Worm (Caenorhabditis elegans): ENCODE results near the gene Y43F8B.19.

The Y43F8B.19 gene

ce11 chrV:19522551-19523137, 10.5 kb upstream of the Y43F8B.19 start (continued):
- peak; percentile 28 for TF ChIP-seq athp-1 (tag; optimal IDR thresholded peaks at IDR 0.05)
- no peak for TF ChIP-seq hlh-12 (tag; optimal IDR thresholded peaks at IDR 0.05)
- peak; percentile 85 for TF ChIP-seq K12H6.12 (tag; optimal IDR thresholded peaks at IDR 0.05)
- no peak for TF ChIP-seq cebp-2 (GFP tag; IDR thresholded peaks at IDR 0.05)
- peak; percentile 29 for TF ChIP-seq rpc-1 (optimal IDR thresholded peaks at IDR 0.05)
- TF ChIP-seq rpc-1 (tag; optimal IDR thresholded peaks at IDR 0.05): no peak
- no peak for TF ChIP-seq F37B4.10 (GFP tag; IDR thresholded peaks at IDR 0.05)
- TF ChIP-seq lin-54 (GFP tag; optimal IDR thresholded peaks at IDR 0.05): peak; percentile 67
- peak; percentile 45 for TF ChIP-seq ets-4 (GFP tag; optimal IDR thresholded peaks at IDR 0.05)
- no peak for TF ChIP-seq ceh-79 (tag; optimal IDR thresholded peaks at IDR 0.05)
- peak in 1 of 2 experiments; percentile 63 for TF ChIP-seq let-607 (tag; optimal IDR thresholded peaks at IDR 0.05)
- TF ChIP-seq mcd-1 (GFP tag; IDR thresholded peaks at IDR 0.05): peak; percentile 70; the same call in 1 of the 2 replicates
- peak; percentile 50 for TF ChIP-seq F10E7.11 (tag; optimal IDR thresholded peaks at IDR 0.05)
- TF ChIP-seq ztf-26 (tag; optimal IDR thresholded peaks at IDR 0.05): peak; percentile 96
- peak; percentile 78; the same call in 1 of the 2 replicates for TF ChIP-seq B0336.3 (GFP tag; IDR thresholded peaks at IDR 0.05)
- TF ChIP-seq lag-1 (GFP tag; IDR thresholded peaks at IDR 0.05): no peak
- peak; percentile 63 for TF ChIP-seq attf-5 (GFP tag; optimal IDR thresholded peaks at IDR 0.05)
- peak; percentile 91 for TF ChIP-seq ztf-22 (GFP tag; optimal IDR thresholded peaks at IDR 0.05)
- peak; percentile 83 for TF ChIP-seq dox-1 (GFP tag; IDR thresholded peaks at IDR 0.05)
- TF ChIP-seq nfya-2 (GFP tag; IDR thresholded peaks at IDR 0.05): no peak
- peak; percentile 84 for TF ChIP-seq ztf-3 (GFP tag; optimal IDR thresholded peaks at IDR 0.05)
- no peak for TF ChIP-seq dpff-1 (tag; optimal IDR thresholded peaks at IDR 0.05)
- TF ChIP-seq tbp1 (GFP tag; optimal IDR thresholded peaks at IDR 0.05): peak; percentile 68
- TF ChIP-seq F57C9.4 (tag; optimal IDR thresholded peaks at IDR 0.05): no peak
- peak; percentile 60; the same call in 1 of the 2 replicates for TF ChIP-seq rcor-1 (GFP tag; IDR thresholded peaks at IDR 0.05)
- 0 out of 2 replicates have a peak, but pooled peaks have one; percentile 42 for TF ChIP-seq sea-2 (GFP tag; IDR thresholded peaks at IDR 0.05)
- peak; percentile 41; the same call in 1 of the 2 replicates for TF ChIP-seq let-526 (GFP tag; IDR thresholded peaks at IDR 0.05)
- 0 out of 2 replicates have a peak, but pooled peaks have one; percentile 18 for TF ChIP-seq egl-18 (GFP tag; IDR thresholded peaks at IDR 0.05)
- TF ChIP-seq bed-2 (GFP tag; IDR thresholded peaks at IDR 0.05): no peak
- peak; percentile 69 for TF ChIP-seq ceh-27 (GFP tag; optimal IDR thresholded peaks at IDR 0.05)
- TF ChIP-seq cebp-1 (GFP tag; IDR thresholded peaks at IDR 0.05): no peak; the same call in 1 of the 2 replicates
- peak; percentile 82 for TF ChIP-seq cebp-1 (tag; optimal IDR thresholded peaks at IDR 0.05)
- peak; percentile 95 for TF ChIP-seq zfh-2 (GFP tag; conservative IDR thresholded peaks at IDR 0.05)
- peak; percentile 18 for TF ChIP-seq B0261.1 (tag; optimal IDR thresholded peaks at IDR 0.05)
- TF ChIP-seq him-1 (tag; optimal IDR thresholded peaks at IDR 0.05): no peak
- peak; percentile 93 for TF ChIP-seq chd-7 (tag; optimal IDR thresholded peaks at IDR 0.05)
- TF ChIP-seq madf-3 (GFP tag; IDR thresholded peaks at IDR 0.05): 0 out of 2 replicates have a peak, but pooled peaks have one; percentile 2
- no peak for TF ChIP-seq mes-4 (tag; optimal IDR thresholded peaks at IDR 0.05)
- peak; percentile 90 for TF ChIP-seq C06A6.2 (GFP tag; conservative IDR thresholded peaks at IDR 0.05)
- TF ChIP-seq snpc-1.3 (tag; optimal IDR thresholded peaks at IDR 0.05; ENCODE audit: insufficient read depth): no peak
- TF ChIP-seq pha-4 (tag; optimal IDR thresholded peaks at IDR 0.05): no peak
- no peak for TF ChIP-seq rec-8 (tag; optimal IDR thresholded peaks at IDR 0.05)
- TF ChIP-seq egrh-3 (GFP tag; IDR thresholded peaks at IDR 0.05): peak; percentile 33; the same call in 1 of the 2 replicates
- TF ChIP-seq sptf-2 (GFP tag; optimal IDR thresholded peaks at IDR 0.05): no peak
- TF ChIP-seq lin-35 (GFP tag; optimal IDR thresholded peaks at IDR 0.05): peak in 1 of 3 experiments; percentile 39
- TF ChIP-seq ztf-25 (GFP tag; IDR thresholded peaks at IDR 0.05): no peak
- TF ChIP-seq snpc-3.4 (tag; optimal IDR thresholded peaks at IDR 0.05): no peak
- 0 out of 2 replicates have a peak, but pooled peaks have one; percentile 68 for TF ChIP-seq ceh-58 (GFP tag; IDR thresholded peaks at IDR 0.05)

Data from whole organism, young adult.